Fruit fly (Drosophila melanogaster): ENCODE measurements around the gene RpL30.

The RpL30 gene

DNA sequence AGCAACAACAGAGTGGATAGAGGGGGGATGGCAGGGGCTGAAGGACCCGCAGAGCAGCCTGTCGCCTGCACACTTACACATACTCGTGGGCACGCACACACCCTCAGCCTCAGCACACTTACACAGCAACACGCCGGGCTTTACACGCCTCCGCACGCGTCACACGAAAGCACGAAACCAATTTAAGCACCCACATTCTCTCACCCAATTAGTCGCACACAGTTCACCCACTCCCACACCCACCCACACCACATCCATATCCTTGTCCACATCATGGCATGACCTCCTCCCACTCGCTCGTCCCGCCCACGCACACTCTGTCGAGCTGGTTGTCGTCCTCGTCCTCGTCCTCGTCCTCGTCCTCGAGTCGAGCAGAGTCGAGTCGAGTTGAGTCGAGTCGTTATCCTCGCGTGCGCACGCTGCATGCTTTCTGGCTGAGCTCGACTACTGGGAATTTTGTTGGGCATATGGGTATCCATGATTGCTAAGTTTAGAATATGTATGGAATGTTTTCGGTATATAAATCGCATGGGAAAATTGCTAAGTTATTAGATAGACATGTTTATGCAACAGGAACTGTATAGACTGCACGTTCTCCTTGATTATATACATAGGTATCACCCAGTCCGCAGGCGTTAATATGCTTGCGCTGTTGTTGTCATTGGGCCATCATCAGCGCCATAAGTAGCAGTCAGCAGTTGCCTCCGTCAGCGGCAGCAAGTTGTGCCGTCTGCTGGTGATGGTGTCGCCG lies 3.0 kb upstream of the RpL30 start (continued):
- peak; percentile 84 for TF ChIP-seq CoRest (tag; optimal IDR thresholded peaks at IDR 0.05)
- TF ChIP-seq Atf6 (GFP tag; IDR thresholded peaks at IDR 0.05): peak; percentile 92
- TF ChIP-seq Deaf1 (tag; optimal IDR thresholded peaks at IDR 0.05): peak; percentile 81
- peak; percentile 69 for TF ChIP-seq CG13296 (GFP tag; optimal IDR thresholded peaks at IDR 0.05)
- peak; percentile 55 for TF ChIP-seq luna (GFP tag; optimal IDR thresholded peaks at IDR 0.05)
- TF ChIP-seq CG4820 (GFP tag; optimal IDR thresholded peaks at IDR 0.05): peak; percentile 68
- peak; percentile 67 for TF ChIP-seq CG17829 (tag; optimal IDR thresholded peaks at IDR 0.05)
- peak; percentile 70 for TF ChIP-seq CG6813 (GFP tag; optimal IDR thresholded peaks at IDR 0.05)
- peak; percentile 42 for TF ChIP-seq Ets97D (GFP tag; optimal IDR thresholded peaks at IDR 0.05)
- peak; percentile 80 for TF ChIP-seq CG12219 (GFP tag; optimal IDR thresholded peaks at IDR 0.05)
- TF ChIP-seq bab2 (GFP tag; optimal IDR thresholded peaks at IDR 0.05): peak; percentile 86
- peak; percentile 87 for TF ChIP-seq CG14014 (GFP tag; IDR thresholded peaks at IDR 0.05)
- peak; percentile 43; the same call in 1 of the 2 replicates for TF ChIP-seq dati (GFP tag; IDR thresholded peaks at IDR 0.05)
- TF ChIP-seq Sox102F (GFP tag; optimal IDR thresholded peaks at IDR 0.05): peak; percentile 81
- TF ChIP-seq CG4424 (GFP tag; optimal IDR thresholded peaks at IDR 0.05): peak; percentile 66
- TF ChIP-seq CG11398 (GFP tag; optimal IDR thresholded peaks at IDR 0.05): peak; percentile 65
- peak; percentile 79 for TF ChIP-seq CG3281 (GFP tag; optimal IDR thresholded peaks at IDR 0.05)
- peak; percentile 37 for TF ChIP-seq CG18764 (GFP tag; optimal IDR thresholded peaks at IDR 0.05)
- no peak for TF ChIP-seq Fer2 (tag; optimal IDR thresholded peaks at IDR 0.05)
- TF ChIP-seq CG15073 (GFP tag; optimal IDR thresholded peaks at IDR 0.05): no peak
- peak; percentile 69 for TF ChIP-seq zfh2 (GFP tag; optimal IDR thresholded peaks at IDR 0.05)
- no peak for TF ChIP-seq Opbp (GFP tag; IDR thresholded peaks at IDR 0.05; ENCODE audit: partially characterized antibody)
- TF ChIP-seq crol (GFP tag; IDR thresholded peaks at IDR 0.05): peak; percentile 26; the same call in 1 of the 2 replicates
- TF ChIP-seq CG17361 (GFP tag; IDR thresholded peaks at IDR 0.05): peak; percentile 75
- peak; percentile 78 for TF ChIP-seq B-H1 (GFP tag; IDR thresholded peaks at IDR 0.05)
- TF ChIP-seq Tbp (GFP tag; optimal IDR thresholded peaks at IDR 0.05): no peak
- TF ChIP-seq Hr51 (GFP tag; optimal IDR thresholded peaks at IDR 0.05): peak; percentile 81 to 85
- peak; percentile 76 for TF ChIP-seq CG14050 (GFP tag; IDR thresholded peaks at IDR 0.05)
- no peak for TF ChIP-seq hbn (GFP tag; IDR thresholded peaks at IDR 0.05; ENCODE audit: partially characterized antibody)
- TF ChIP-seq CG11093 (GFP tag; IDR thresholded peaks at IDR 0.05): peak; percentile 84
- TF ChIP-seq Eip74EF (GFP tag; optimal IDR thresholded peaks at IDR 0.05): peak in 1 of 2 experiments; percentile 53
- 0 out of 3 replicates have a peak, but pooled peaks have one; percentile 52 for TF ChIP-seq CG2199 (GFP tag; IDR thresholded peaks at IDR 0.05)
- TF ChIP-seq unpg (GFP tag; optimal IDR thresholded peaks at IDR 0.05): peak; percentile 74
- TF ChIP-seq CG13624 (GFP tag; optimal IDR thresholded peaks at IDR 0.05): peak; percentile 85
- TF ChIP-seq D (optimal IDR thresholded peaks at IDR 0.05): no peak
- peak; percentile 70 for TF ChIP-seq D (GFP tag; optimal IDR thresholded peaks at IDR 0.05)
- no peak for TF ChIP-seq bbx (GFP tag; IDR thresholded peaks at IDR 0.05; ENCODE audit: partially characterized antibody)
- no peak for TF ChIP-seq CG1832 (GFP tag; optimal IDR thresholded peaks at IDR 0.05)
- TF ChIP-seq CG8359 (GFP tag; optimal IDR thresholded peaks at IDR 0.05; ENCODE audit: borderline replicate concordance): no peak
- peak; percentile 78 for TF ChIP-seq CG9215 (GFP tag; IDR thresholded peaks at IDR 0.05)
- peak; percentile 84 for TF ChIP-seq Xrp1 (GFP tag; IDR thresholded peaks at IDR 0.05)
- peak; percentile 74 for TF ChIP-seq wor (GFP tag; IDR thresholded peaks at IDR 0.05)
- TF ChIP-seq gro (GFP tag; optimal IDR thresholded peaks at IDR 0.05): peak; percentile 81
- TF ChIP-seq repo (GFP tag; optimal IDR thresholded peaks at IDR 0.05): peak; percentile 57
- no peak for TF ChIP-seq Trl (optimal IDR thresholded peaks at IDR 0.05)
- TF ChIP-seq Trl (GFP tag; optimal IDR thresholded peaks at IDR 0.05): peak; percentile 77
- TF ChIP-seq sob (GFP tag; IDR thresholded peaks at IDR 0.05): peak; percentile 91
- TF ChIP-seq CG2202 (tag; optimal IDR thresholded peaks at IDR 0.05): peak; percentile 5
- peak; percentile 44 for TF ChIP-seq CG8281 (tag; optimal IDR thresholded peaks at IDR 0.05)
- no peak for TF ChIP-seq CG10959 (GFP tag; IDR thresholded peaks at IDR 0.05)

Data from whole organism, embryonic.